Worm (Caenorhabditis elegans) whole organism, L2 larva: ENCODE measurements around the gene ZC449.5.

Experiments
- C34F6.9 ChIP-seq: fragments of 150-350 bp; optimal IDR thresholded peaks from 2 replicates; lab custom pipeline; 2014; ENCODE audit warnings: missing biosample characterization, missing genetic modification characterization
- lin-13 ChIP-seq: fragments of 150-350 bp; optimal IDR thresholded peaks from 2 replicates; lab custom pipeline; 2014; ENCODE audit warnings: missing biosample characterization, missing genetic modification reagents, missing genetic modification characterization
- mab-5 ChIP-seq: fragments of 150-350 bp; optimal IDR thresholded peaks from 2 replicates; lab custom pipeline; 2014; ENCODE audit warnings: missing biosample characterization, missing genetic modification characterization
- nhr-237 ChIP-seq: fragments of 150-350 bp; optimal IDR thresholded peaks from 2 replicates; lab custom pipeline; 2014; ENCODE audit warnings: missing biosample characterization, missing genetic modification characterization
- nhr-77 ChIP-seq: fragments of 150-350 bp; optimal IDR thresholded peaks from 2 replicates; lab custom pipeline; 2014; ENCODE audit warnings: missing biosample characterization, missing genetic modification characterization
- snpc-4 ChIP-seq: fragments of 150-350 bp; optimal IDR thresholded peaks from 2 replicates; lab custom pipeline; 2014; ENCODE audit warnings: missing biosample characterization, missing genetic modification characterization
- unc-62 ChIP-seq: fragments of 150-350 bp; optimal IDR thresholded peaks from 2 replicates; lab custom pipeline; 2014; ENCODE audit warnings: missing biosample characterization, missing genetic modification reagents, missing genetic modification characterization
- zag-1 ChIP-seq: fragments of 150-350 bp; optimal IDR thresholded peaks from 2 replicates; lab custom pipeline; 2014; ENCODE audit warnings: missing biosample characterization, missing genetic modification characterization

DNA sequence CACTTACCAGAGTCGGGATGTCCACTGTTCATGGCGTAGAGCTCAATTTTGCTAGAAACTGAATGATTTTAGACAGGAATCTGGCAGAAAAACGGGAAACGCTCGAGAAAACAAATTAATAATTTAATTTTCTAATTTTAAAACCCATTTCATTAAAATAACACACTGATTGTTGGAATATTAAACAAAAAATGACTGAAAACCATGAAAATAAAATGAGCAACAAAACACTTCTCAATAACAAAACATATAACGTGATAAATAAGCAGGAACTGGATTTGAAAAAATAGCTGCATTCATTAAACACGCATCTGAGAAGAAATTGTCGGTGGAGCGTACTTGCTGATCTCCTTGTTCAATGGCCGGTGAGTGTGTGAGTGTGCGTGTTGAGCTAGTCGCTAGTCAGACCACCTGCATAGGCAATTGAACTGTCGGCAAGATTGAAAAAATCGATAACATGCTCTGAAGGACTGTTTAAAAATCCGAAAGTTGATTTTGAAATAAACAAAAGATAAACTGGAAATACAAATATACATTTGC lies 40.0 kb downstream of the ZC449.5 start, which contains the start of gene ZC8.6:
- no peak for TF ChIP-seq zag-1 (tag; lab: Kevin White, UChicago)
- TF ChIP-seq unc-62 (GFP tag; lab: Kevin White, UChicago) = no peak
- no peak for TF ChIP-seq snpc-4 (tag; lab: Kevin White, UChicago)
- no peak for TF ChIP-seq lin-13 (GFP tag; lab: Kevin White, UChicago)
- TF ChIP-seq C34F6.9 = peak; percentile 62
- no peak for TF ChIP-seq nhr-237 (tag; lab: Kevin White, UChicago)
- TF ChIP-seq mab-5 (tag; lab: Kevin White, UChicago) = no peak
- no peak for TF ChIP-seq nhr-77 (tag; lab: Kevin White, UChicago)
